Worm (Caenorhabditis elegans) whole organism, mixed stage, embryonic: Measurements from ENCODE around the gene F33E11.3.

Source experiments
- M03D4.4 ChIP-seq: sonication (generic microtip); optimal IDR thresholded peaks from 2 replicates; lab custom pipeline; 2017; ENCODE audit warnings: mild to moderate bottlenecking, missing genetic modification characterization, missing compliant biosample characterization
- bed-3 ChIP-seq: fragments of 200-800 bp; sonication (Bioruptor generic); optimal IDR thresholded peaks from 3 replicates; lab custom pipeline; 2018; ENCODE audit warnings: mild to moderate bottlenecking, missing genetic modification characterization, moderate library complexity, missing compliant biosample characterization
- blmp-1 ChIP-seq: fragments of 150-350 bp; optimal IDR thresholded peaks from 2 replicates; lab custom pipeline; 2014; ENCODE audit warnings: missing biosample characterization, missing genetic modification characterization
- ceh-39 ChIP-seq: fragments of 150-350 bp; optimal IDR thresholded peaks from 2 replicates; lab custom pipeline; 2014; ENCODE audit warnings: missing biosample characterization, missing genetic modification characterization
- ceh-83 ChIP-seq: fragments of 200-800 bp; sonication (Bioruptor generic); optimal IDR thresholded peaks from 2 replicates; lab custom pipeline; 2018; ENCODE audit warnings: mild to moderate bottlenecking, missing genetic modification characterization, missing compliant biosample characterization
- ces-1 ChIP-seq: fragments of 150-350 bp; optimal IDR thresholded peaks from 2 replicates; lab custom pipeline; 2014; ENCODE audit warnings: missing biosample characterization, missing genetic modification reagents, missing genetic modification characterization
- cnd-1 ChIP-seq: fragments of 200-800 bp; sonication (Bioruptor generic); optimal IDR thresholded peaks from 2 replicates; lab custom pipeline; 2018; ENCODE audit warnings: mild to moderate bottlenecking, missing genetic modification characterization, missing compliant biosample characterization
- drap-1 ChIP-seq: fragments of 200-800 bp; sonication (Bioruptor generic); optimal IDR thresholded peaks from 3 replicates; lab custom pipeline; 2018; ENCODE audit warnings: mild to moderate bottlenecking, missing genetic modification characterization, missing compliant biosample characterization
- elt-1 ChIP-seq: sonication (generic microtip); optimal IDR thresholded peaks from 2 replicates; lab custom pipeline; 2017; ENCODE audit warnings: missing genetic modification characterization, mild to moderate bottlenecking, missing compliant biosample characterization, antibody characterized with exemption, moderate library complexity, borderline replicate concordance; ENCODE audit not compliant: insufficient read depth
- flh-1 ChIP-seq: fragments of 200-800 bp; sonication (Bioruptor generic); optimal IDR thresholded peaks from 2 replicates; lab custom pipeline; 2018; ENCODE audit warnings: mild to moderate bottlenecking, missing genetic modification characterization, moderate library complexity, missing compliant biosample characterization
- ham-2 ChIP-seq: fragments of 200-800 bp; sonication (Bioruptor generic); optimal IDR thresholded peaks from 2 replicates; lab custom pipeline; 2018; ENCODE audit warnings: mild to moderate bottlenecking, missing genetic modification characterization, missing compliant biosample characterization
- hlh-1 ChIP-seq: fragments of 150-350 bp; optimal IDR thresholded peaks from 2 replicates; lab custom pipeline; 2014; ENCODE audit warnings: missing biosample characterization, missing genetic modification reagents, missing genetic modification characterization
- lin-13 ChIP-seq: fragments of 150-350 bp; optimal IDR thresholded peaks from 2 replicates; lab custom pipeline; 2014; ENCODE audit warnings: missing biosample characterization, missing genetic modification characterization
- lin-32 ChIP-seq: fragments of 200-800 bp; sonication (Bioruptor generic); optimal IDR thresholded peaks from 2 replicates; lab custom pipeline; 2018; ENCODE audit warnings: mild to moderate bottlenecking, missing genetic modification characterization, missing compliant biosample characterization
- lsy-2 ChIP-seq: fragments of 150-350 bp; optimal IDR thresholded peaks from 2 replicates; lab custom pipeline; 2014; ENCODE audit warnings: missing biosample characterization, missing genetic modification characterization
- mab-5 ChIP-seq: fragments of 150-350 bp; optimal IDR thresholded peaks from 2 replicates; lab custom pipeline; 2014; ENCODE audit warnings: missing biosample characterization, missing genetic modification characterization
- mep-1 ChIP-seq: fragments of 150-350 bp; optimal IDR thresholded peaks from 2 replicates; lab custom pipeline; 2017; ENCODE audit warnings: missing biosample characterization, missing genetic modification reagents, missing genetic modification characterization, inconsistent platforms
- mls-2 ChIP-seq: sonication (generic microtip); optimal IDR thresholded peaks from 2 replicates; lab custom pipeline; 2016; ENCODE audit warnings: mild to moderate bottlenecking, missing genetic modification characterization, moderate library complexity, missing compliant biosample characterization
- nhr-12 ChIP-seq: fragments of 150-350 bp; optimal IDR thresholded peaks from 2 replicates; lab custom pipeline; 2014; ENCODE audit warnings: missing biosample characterization, missing genetic modification characterization
- nhr-2 ChIP-seq: fragments of 150-350 bp; optimal IDR thresholded peaks from 2 replicates; lab custom pipeline; 2014; ENCODE audit warnings: missing biosample characterization, missing genetic modification characterization
- nhr-237 ChIP-seq: fragments of 150-350 bp; optimal IDR thresholded peaks from 2 replicates; lab custom pipeline; 2014; ENCODE audit warnings: missing biosample characterization, missing genetic modification characterization
- nhr-76 ChIP-seq: sonication (generic microtip); optimal IDR thresholded peaks from 2 replicates; lab custom pipeline; 2017; ENCODE audit warnings: missing biosample characterization, missing genetic modification characterization
- pha-4 ChIP-seq: fragments of 150-350 bp; optimal IDR thresholded peaks from 2 replicates; lab custom pipeline; 2018; ENCODE audit warnings: missing biosample characterization, missing genetic modification reagents, missing genetic modification characterization
- sem-2 ChIP-seq: fragments of 200-800 bp; sonication (Bioruptor generic); optimal IDR thresholded peaks from 2 replicates; lab custom pipeline; 2018; ENCODE audit warnings: mild to moderate bottlenecking, missing genetic modification characterization, missing compliant biosample characterization
- snpc-4 ChIP-seq: fragments of 150-350 bp; optimal IDR thresholded peaks from 2 replicates; lab custom pipeline; 2014; ENCODE audit warnings: missing biosample characterization, missing genetic modification characterization
- tbx-8 ChIP-seq: fragments of 200-800 bp; sonication (Bioruptor generic); optimal IDR thresholded peaks from 2 replicates; lab custom pipeline; 2018; ENCODE audit warnings: mild to moderate bottlenecking, missing genetic modification characterization, moderate library complexity, missing compliant biosample characterization
- unc-120 ChIP-seq: sonication (generic microtip); optimal IDR thresholded peaks from 2 replicates; lab custom pipeline; 2017; ENCODE audit warnings: missing genetic modification characterization, missing compliant biosample characterization; ENCODE audit not compliant: poor library complexity, severe bottlenecking
- unc-39 ChIP-seq: fragments of 150-350 bp; optimal IDR thresholded peaks from 2 replicates; lab custom pipeline; 2014; ENCODE audit warnings: missing biosample characterization, missing genetic modification characterization
- unc-62 ChIP-seq: fragments of 150-350 bp; optimal IDR thresholded peaks from 2 replicates; lab custom pipeline; 2014; ENCODE audit warnings: missing biosample characterization, missing genetic modification reagents, missing genetic modification characterization
- zip-8 ChIP-seq: fragments of 150-350 bp; optimal IDR thresholded peaks from 2 replicates; lab custom pipeline; 2014; ENCODE audit warnings: missing biosample characterization, missing genetic modification characterization
- ztf-11 ChIP-seq: fragments of 150-350 bp; optimal IDR thresholded peaks from 2 replicates; lab custom pipeline; 2014; ENCODE audit warnings: missing biosample characterization, missing genetic modification characterization

F33E11.3 gene

DNA sequence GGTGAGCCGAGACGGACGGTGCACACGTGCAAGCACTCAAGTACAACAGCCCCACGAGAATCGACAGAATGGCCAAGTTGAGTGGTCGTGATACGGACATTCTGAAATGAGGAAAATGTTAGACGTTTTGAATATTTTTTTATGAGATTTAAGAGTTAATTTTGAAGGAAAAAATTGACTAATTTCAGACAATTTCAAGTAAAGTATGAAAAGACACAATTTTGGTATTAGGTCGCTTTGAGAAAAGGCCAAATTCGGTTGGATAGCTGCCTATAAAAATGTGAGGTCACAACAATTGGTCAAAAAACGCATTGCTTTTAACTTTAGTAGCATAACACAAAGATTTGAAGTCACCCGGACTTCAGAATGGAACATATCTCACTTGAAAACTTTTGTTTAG, 31.7 kb downstream of the F33E11.3 start, which contains the start of gene nlp-70:
Gene nlp-70, minus strand, starts transcription at position 101 of the 400 bp plus-strand sequence.
- TF ChIP-seq lin-13 (tag; lab: Kevin White, UChicago) (no peak), tbx-8 (GFP tag; lab: Kevin White, UChicago) (no peak), mls-2 (tag; lab: Kevin White, UChicago) (no peak), pha-4 (tag; lab: Kevin White, UChicago) (no peak), ces-1 (GFP tag; lab: Kevin White, UChicago) (no peak), snpc-4 (tag; lab: Kevin White, UChicago) (no peak), flh-1 (GFP tag; lab: Kevin White, UChicago) (no peak), drap-1 (GFP tag; lab: Kevin White, UChicago) (no peak), nhr-2 (tag; lab: Kevin White, UChicago) (no peak), ham-2 (GFP tag; lab: Kevin White, UChicago) (no peak), lin-32 (GFP tag; lab: Kevin White, UChicago) (no peak), nhr-76 (tag; lab: Kevin White, UChicago) (no peak), nhr-12 (no peak), unc-39 (tag; lab: Kevin White, UChicago) (no peak)

DNA sequence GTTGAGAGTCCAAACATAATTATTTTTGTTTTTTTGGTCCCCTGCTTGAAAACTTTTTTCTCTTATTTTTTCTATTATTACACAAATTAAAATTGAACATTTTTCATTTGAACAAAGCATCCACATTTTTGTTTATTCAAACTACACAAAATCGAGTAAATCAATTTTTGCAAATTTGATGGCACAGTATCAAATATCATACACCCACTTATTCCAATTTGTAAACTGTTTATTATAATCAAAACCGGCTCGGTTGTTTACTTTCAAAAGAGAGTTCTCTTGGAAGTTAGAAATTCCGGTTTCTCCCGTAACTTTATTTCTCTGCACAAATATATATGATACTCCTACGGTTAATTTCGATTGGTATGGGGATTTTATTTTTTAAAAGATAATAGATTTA, 36.5 kb downstream of the F33E11.3 start, which contains the start of gene lgc-26:
Gene lgc-26, plus strand, starts transcription at position 301 of the 400 bp plus-strand sequence.
- TF ChIP-seq mep-1 (tag; lab: Kevin White, UChicago), result no peak
- TF ChIP-seq mls-2 (tag; lab: Kevin White, UChicago), result no peak
- TF ChIP-seq nhr-237 (tag; lab: Kevin White, UChicago), result no peak
- TF ChIP-seq pha-4 (tag; lab: Kevin White, UChicago), result no peak
- no peak for TF ChIP-seq unc-120 (tag; lab: Kevin White, UChicago)
- no peak for TF ChIP-seq zip-8
- no peak for TF ChIP-seq ham-2 (GFP tag; lab: Kevin White, UChicago)

DNA sequence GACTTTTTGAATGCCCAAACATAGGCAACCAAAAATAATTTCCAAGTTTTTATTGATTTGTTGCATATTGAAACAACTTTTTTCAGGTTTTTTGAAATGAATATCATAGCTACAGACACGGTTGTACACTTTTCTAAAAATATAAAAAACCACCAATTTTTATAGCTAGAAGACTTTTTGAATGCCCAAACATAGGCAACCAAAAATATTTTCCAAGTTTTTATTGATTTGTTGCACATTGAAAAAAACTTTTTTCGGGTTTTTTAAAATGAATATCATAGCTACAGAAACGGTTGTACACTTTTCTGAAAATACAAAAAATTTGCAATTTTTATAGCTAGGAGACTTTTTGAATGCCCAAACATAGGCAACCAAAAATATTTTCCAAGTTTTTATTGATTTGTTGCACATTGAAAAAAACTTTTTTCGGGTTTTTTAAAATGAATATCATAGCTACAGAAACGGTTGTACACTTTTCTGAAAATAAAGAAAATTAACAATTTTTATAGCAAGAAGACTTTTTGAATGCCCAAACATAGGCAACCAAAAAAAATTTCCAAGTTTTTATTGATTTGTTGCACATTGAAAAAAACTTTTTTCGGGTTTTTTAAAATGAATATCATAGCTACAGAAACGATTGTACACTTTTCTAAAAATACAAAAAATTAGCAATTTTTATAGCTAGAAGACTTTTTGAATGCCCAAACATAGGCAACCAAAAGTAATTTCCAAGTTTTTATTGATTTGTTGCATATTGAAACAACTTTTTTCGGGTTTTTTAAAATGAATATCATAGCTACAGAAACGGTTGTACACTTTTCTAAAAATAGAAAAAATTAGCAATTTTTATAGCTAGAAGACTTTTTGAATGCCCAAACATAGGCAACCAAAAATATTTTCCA, 39.2 kb downstream of the F33E11.3 start:
- TF ChIP-seq nhr-2 (tag; lab: Kevin White, UChicago) (peak; percentile 54), mab-5 (tag; lab: Kevin White, UChicago) (peak; percentile 5), nhr-237 (tag; lab: Kevin White, UChicago) (peak; percentile 23), unc-62 (GFP tag; lab: Kevin White, UChicago) (peak; percentile 47), tbx-8 (GFP tag; lab: Kevin White, UChicago) (peak; percentile 46), M03D4.4 (tag; lab: Kevin White, UChicago) (peak; percentile 89), bed-3 (GFP tag; lab: Kevin White, UChicago) (peak; percentile 80), mls-2 (tag; lab: Kevin White, UChicago) (peak; percentile 63), unc-120 (tag; lab: Kevin White, UChicago) (peak; percentile 99)

DNA sequence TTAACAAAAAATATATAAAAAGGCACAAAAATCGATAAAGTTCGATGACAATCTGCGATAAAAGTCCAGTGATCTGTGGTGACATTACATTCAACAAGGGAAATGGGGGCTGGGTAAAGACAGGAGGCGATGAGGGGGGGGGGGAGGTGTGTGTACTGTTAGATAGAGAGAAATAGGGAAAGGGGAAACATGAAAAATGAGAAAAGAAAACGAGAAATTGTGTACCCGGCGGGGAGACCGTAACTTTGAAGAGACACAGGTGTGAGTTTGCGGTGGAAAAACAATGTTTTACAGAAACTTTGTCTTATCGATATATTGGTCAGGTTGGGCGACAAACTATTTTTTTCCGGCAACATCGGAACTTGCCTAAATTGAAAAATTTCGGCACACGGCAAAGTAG, 44.2 kb downstream of the F33E11.3 start:
- TF ChIP-seq elt-1 (tag; lab: Kevin White, UChicago) (no peak), hlh-1 (tag; lab: Kevin White, UChicago) (no peak), mls-2 (tag; lab: Kevin White, UChicago) (no peak)

DNA sequence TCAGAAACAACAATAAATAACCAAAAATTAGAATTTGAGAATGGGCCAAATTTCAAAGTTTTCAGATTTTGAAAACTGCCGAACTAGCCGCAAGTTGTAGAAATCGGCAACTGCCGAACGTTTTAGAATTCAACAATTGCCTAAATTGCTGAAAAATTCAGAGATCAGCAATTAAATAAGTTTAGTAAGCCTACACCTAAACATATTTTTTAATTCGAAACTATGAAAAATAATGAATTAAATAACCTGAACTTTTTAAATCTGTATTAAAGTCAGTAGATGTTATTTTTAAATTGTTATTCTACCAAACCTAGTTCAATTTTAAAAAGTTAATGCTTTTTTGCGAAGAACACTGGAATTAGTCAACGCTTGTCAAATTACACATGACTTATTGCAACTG, 45.8 kb downstream of the F33E11.3 start, which contains the start of gene nhr-204:
Gene nhr-204, minus strand, starts transcription at position 101 of the 400 bp plus-strand sequence.
- TF ChIP-seq nhr-76 (tag; lab: Kevin White, UChicago), result no peak
- no peak for TF ChIP-seq unc-120 (tag; lab: Kevin White, UChicago)
- TF ChIP-seq ces-1 (GFP tag; lab: Kevin White, UChicago), result no peak
- no peak for TF ChIP-seq zip-8
- no peak for TF ChIP-seq nhr-2 (tag; lab: Kevin White, UChicago)
- TF ChIP-seq ztf-11, result no peak
- TF ChIP-seq sem-2 (GFP tag; lab: Kevin White, UChicago), result no peak
- TF ChIP-seq ceh-39 (tag; lab: Kevin White, UChicago), result no peak
- no peak for TF ChIP-seq lsy-2 (tag; lab: Kevin White, UChicago)
- no peak for TF ChIP-seq elt-1 (tag; lab: Kevin White, UChicago)
- TF ChIP-seq tbx-8 (GFP tag; lab: Kevin White, UChicago), result no peak
- no peak for TF ChIP-seq pha-4 (tag; lab: Kevin White, UChicago)
- TF ChIP-seq bed-3 (GFP tag; lab: Kevin White, UChicago), result no peak
- no peak for TF ChIP-seq hlh-1 (tag; lab: Kevin White, UChicago)
- no peak for TF ChIP-seq cnd-1
- no peak for TF ChIP-seq ceh-83 (GFP tag; lab: Kevin White, UChicago)
- no peak for TF ChIP-seq blmp-1
- no peak for TF ChIP-seq mls-2 (tag; lab: Kevin White, UChicago)
- TF ChIP-seq mep-1 (tag; lab: Kevin White, UChicago), result no peak
